Fruit fly (Drosophila melanogaster) whole organism: ENCODE data around the gene Rbp9.

Source experiments
- CG8478 ChIP-seq: fragments of >200 bp; optimal IDR thresholded peaks from 2 replicates; lab custom pipeline; 2018; ENCODE audit warnings: inconsistent platforms
- Dll ChIP-seq: fragments of >200 bp; optimal IDR thresholded peaks from 2 replicates; lab custom pipeline; 2017
- pan ChIP-seq: fragments of >200 bp; optimal IDR thresholded peaks from 2 replicates; lab custom pipeline; 2017
- psq ChIP-seq: fragments of >200 bp; optimal IDR thresholded peaks from 2 replicates; lab custom pipeline; 2017
- usp ChIP-seq: fragments of >200 bp; optimal IDR thresholded peaks from 2 replicates; lab custom pipeline; 2017; ENCODE audit warnings: missing biosample characterization, missing genetic modification characterization, mixed read lengths

- no peak for TF ChIP-seq psq
- TF ChIP-seq usp (GFP tag; lab: Kevin White, UChicago), result no peak
- no peak for TF ChIP-seq pan
- TF ChIP-seq CG8478 (lab: Kevin White, UChicago), result no peak
- TF ChIP-seq Dll (lab: Kevin White, UChicago), result no peak
These were observed 10.1 kb upstream of the Rbp9 start for dm6 chr2L:2944509-2944908.
